Fruit fly (Drosophila melanogaster): ENCODE results near the gene CG14891.

CG14891 gene

DNA sequence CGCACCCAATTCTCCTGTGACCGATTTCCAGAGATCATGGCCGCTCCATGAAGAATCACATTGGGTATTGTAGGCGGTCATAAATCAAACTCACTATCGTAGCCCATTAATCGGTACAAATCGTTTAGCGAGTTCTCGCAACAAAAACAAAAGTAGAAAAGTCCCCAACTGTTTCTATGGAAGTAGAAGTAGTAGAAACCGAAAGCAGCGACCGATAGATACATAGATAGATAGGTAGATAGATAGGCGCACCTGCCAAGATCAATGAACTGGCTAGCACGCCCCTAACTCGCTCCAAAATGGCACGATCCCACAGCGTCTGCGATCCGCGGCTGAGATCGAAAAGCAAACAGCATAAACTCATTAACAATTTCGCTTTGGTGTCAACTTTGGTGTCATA, 29.4 kb downstream of the CG14891 start:
- TF ChIP-seq chinmo (GFP tag; IDR thresholded peaks at IDR 0.05; ENCODE audit: partially characterized antibody) (0 out of 4 replicates have a peak, but pooled peaks have one; percentile 10), CG18619 (GFP tag; optimal IDR thresholded peaks at IDR 0.05) (no peak), jigr1 (GFP tag; IDR thresholded peaks at IDR 0.05) (no peak), CG15269 (tag; optimal IDR thresholded peaks at IDR 0.05) (peak; percentile 19), sd (tag; optimal IDR thresholded peaks at IDR 0.05) (peak; percentile 16), Blimp-1 (GFP tag; optimal IDR thresholded peaks at IDR 0.05) (peak; percentile 55), grn (GFP tag; optimal IDR thresholded peaks at IDR 0.05) (peak; percentile 64), Fer3 (tag; optimal IDR thresholded peaks at IDR 0.05) (no peak)

DNA sequence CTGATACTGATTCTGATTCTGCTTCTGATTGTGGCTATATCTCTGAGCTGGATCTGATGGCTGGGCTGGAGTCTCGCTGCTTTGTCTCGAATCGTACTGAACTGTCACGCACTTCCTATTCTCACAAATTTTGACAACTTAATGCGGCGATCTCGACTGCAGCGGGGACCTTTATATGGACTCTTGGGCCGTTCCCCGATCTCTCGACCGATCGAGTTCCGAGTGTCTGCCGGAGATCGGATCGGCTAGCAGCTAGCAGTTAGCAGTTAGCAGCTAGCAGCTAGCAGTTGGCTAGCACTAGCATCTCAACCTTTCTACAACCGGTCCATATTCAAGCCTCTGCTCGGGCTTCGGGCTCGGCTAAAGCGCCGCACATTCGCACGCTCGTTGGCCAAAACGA, 33.4 kb downstream of the CG14891 start, which contains the start of gene CG10345:
CG10345 (minus strand) TSS at position 147 of the 400 bp plus-strand sequence.
- peak; percentile 47 for TF ChIP-seq Med (GFP tag)
- TF ChIP-seq CG13894 (tag; optimal IDR thresholded peaks at IDR 0.05), result peak; percentile 56
- TF ChIP-seq CG12769 (tag; optimal IDR thresholded peaks at IDR 0.05), result peak; percentile 38
- TF ChIP-seq mld (GFP tag; IDR thresholded peaks at IDR 0.05; ENCODE audit: partially characterized antibody), result no peak
- TF ChIP-seq dmrt99B (tag; optimal IDR thresholded peaks at IDR 0.05), result no peak
- peak; percentile 85 for TF ChIP-seq Deaf1 (tag; optimal IDR thresholded peaks at IDR 0.05)
- TF ChIP-seq Hr39 (optimal IDR thresholded peaks at IDR 0.05), result no peak
- TF ChIP-seq Bdp1 (GFP tag; optimal IDR thresholded peaks at IDR 0.05), result no peak
- TF ChIP-seq CG13775 (GFP tag; optimal IDR thresholded peaks at IDR 0.05), result no peak
- TF ChIP-seq CG31441 (GFP tag; IDR thresholded peaks at IDR 0.05), result no peak
- no peak for TF ChIP-seq CG1603 (tag; optimal IDR thresholded peaks at IDR 0.05)
- TF ChIP-seq chinmo (GFP tag; IDR thresholded peaks at IDR 0.05; ENCODE audit: partially characterized antibody), result 0 out of 4 replicates have a peak, but pooled peaks have one; percentile 39

DNA sequence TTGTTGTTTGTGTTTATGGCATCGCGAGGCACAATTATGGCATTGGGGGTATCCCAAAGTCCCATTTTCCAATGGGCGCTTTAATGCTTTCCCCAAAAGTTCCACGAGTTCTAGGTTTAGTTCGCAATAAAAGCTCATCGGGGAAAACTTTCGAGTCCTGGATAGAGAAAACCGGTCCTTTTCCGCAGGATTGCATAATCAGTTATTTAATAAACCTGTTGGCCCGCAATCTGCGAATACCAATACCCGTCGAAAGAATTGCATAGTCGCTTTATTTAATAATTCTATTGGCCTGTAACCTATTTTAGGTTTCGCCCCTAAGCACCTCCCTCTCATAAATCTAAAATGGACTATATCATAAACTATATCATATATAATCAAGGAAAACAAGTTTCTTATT, 34.6 kb downstream of the CG14891 start:
- TF ChIP-seq pzg (GFP tag; optimal IDR thresholded peaks at IDR 0.05), result no peak
- peak in 1 of 2 experiments; percentile 92 for TF ChIP-seq Pdp1 (GFP tag; optimal IDR thresholded peaks at IDR 0.05)
- TF ChIP-seq ftz-f1 (GFP tag; optimal IDR thresholded peaks at IDR 0.05), result no peak
- no peak for TF ChIP-seq fu2 (GFP tag; optimal IDR thresholded peaks at IDR 0.05)
- no peak for TF ChIP-seq p53 (GFP tag; optimal IDR thresholded peaks at IDR 0.05)
- peak; percentile 75 for TF ChIP-seq scrt (GFP tag; optimal IDR thresholded peaks at IDR 0.05)
- no peak for TF ChIP-seq phol (tag; optimal IDR thresholded peaks at IDR 0.05)
- no peak for TF ChIP-seq CG6254 (GFP tag; optimal IDR thresholded peaks at IDR 0.05)
- no peak for TF ChIP-seq E2f1 (GFP tag; IDR thresholded peaks at IDR 0.05)
- no peak for TF ChIP-seq btn (GFP tag; optimal IDR thresholded peaks at IDR 0.05)

DNA sequence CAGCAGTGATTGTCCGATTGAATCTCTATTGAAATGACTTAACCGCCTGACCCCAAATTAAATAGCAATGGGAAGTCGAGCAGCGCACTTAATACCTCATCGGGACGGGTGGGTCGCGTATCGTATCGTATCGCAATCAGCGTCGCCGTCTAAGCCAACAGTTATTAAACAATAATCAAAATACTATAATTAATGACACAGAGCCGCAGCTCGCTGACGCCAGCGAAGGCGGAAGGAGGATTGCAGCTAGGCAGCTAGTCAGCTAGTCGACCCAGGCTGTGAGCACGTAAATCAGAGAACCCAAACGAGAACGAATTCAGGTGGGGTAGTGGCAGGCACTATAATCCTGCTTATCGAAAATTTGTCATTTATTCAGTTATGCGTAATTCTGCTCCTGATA, 37.6 kb downstream of the CG14891 start, which contains the start of gene NPF:
NPF (plus strand) TSS at position 301 of the 400 bp plus-strand sequence.
- TF ChIP-seq Hey (tag; optimal IDR thresholded peaks at IDR 0.05) (no peak), z (GFP tag; IDR thresholded peaks at IDR 0.05) (no peak), aop (GFP tag; IDR thresholded peaks at IDR 0.05) (no peak), pnt (GFP tag; optimal IDR thresholded peaks at IDR 0.05) (no peak), CoRest (tag; optimal IDR thresholded peaks at IDR 0.05) (no peak), row (GFP tag; IDR thresholded peaks at IDR 0.05) (no peak), CG17328 (GFP tag; IDR thresholded peaks at IDR 0.05) (no peak), CG4617 (GFP tag; optimal IDR thresholded peaks at IDR 0.05; ENCODE audit: borderline replicate concordance) (no peak), tll (GFP tag; optimal IDR thresholded peaks at IDR 0.05) (no peak), CG11560 (tag; IDR thresholded peaks at IDR 0.05) (no peak)

Data from whole organism, embryonic.